Fruit fly (Drosophila melanogaster): ENCODE measurements around the gene CG6683.

DNA sequence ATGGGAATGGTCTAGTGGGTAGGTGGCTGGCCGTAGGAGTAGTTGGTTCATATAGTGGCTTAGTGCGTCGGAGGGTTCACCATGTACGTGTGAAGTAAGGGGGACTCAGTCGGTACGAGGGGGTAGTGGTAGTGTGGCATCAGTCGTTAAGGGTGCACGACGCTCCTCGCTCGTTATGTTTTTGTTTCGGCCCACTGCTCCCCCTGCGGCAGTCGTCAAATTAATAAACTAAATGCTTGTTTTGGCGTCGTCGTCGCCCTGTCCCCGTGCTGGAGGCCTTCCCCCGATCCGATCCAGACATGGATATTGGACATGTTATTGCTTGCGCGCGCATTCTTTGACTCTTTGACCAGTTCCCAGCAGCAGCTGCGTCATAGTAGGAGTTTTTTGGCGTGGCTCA is 1.5 kb downstream of the CG6683 start:
- TF ChIP-seq Pif1A (GFP tag; optimal IDR thresholded peaks at IDR 0.05) (no peak), CG10348 (GFP tag; IDR thresholded peaks at IDR 0.05) (no peak), CG17806 (tag; optimal IDR thresholded peaks at IDR 0.05) (no peak), EcR (GFP tag; optimal IDR thresholded peaks at IDR 0.05) (no peak), CG8159 (tag; optimal IDR thresholded peaks at IDR 0.05) (no peak), CG12605 (GFP tag; IDR thresholded peaks at IDR 0.05) (no peak), fd96Ca (GFP tag; IDR thresholded peaks at IDR 0.05) (no peak), CG8301 (tag; optimal IDR thresholded peaks at IDR 0.05) (no peak), CG4496 (GFP tag; IDR thresholded peaks at IDR 0.05) (no peak), CG15710 (tag; optimal IDR thresholded peaks at IDR 0.05) (no peak), CG13204 (GFP tag; optimal IDR thresholded peaks at IDR 0.05) (no peak)

Data from whole organism, pupa.